Fruit fly (Drosophila melanogaster) whole organism, embryonic: Measurements from ENCODE around the gene Ada1-1.
A peak's percentile ranks its signal among the peaks of the same experiment; 100 is the strongest.

Source experiments
- ATbp ChIP-seq: fragments of 200-800 bp; sonication (Bioruptor generic); optimal IDR thresholded peaks from 2 replicates; lab custom pipeline; 2017; ENCODE audit warnings: missing biosample characterization, mild to moderate bottlenecking, missing genetic modification characterization, missing genetic modification reagents
- Ada2b ChIP-seq: fragments of 200-800 bp; sonication (Bioruptor generic); IDR thresholded peaks from 2 replicates; pipeline ENCODE4 v1.3.6; 2022; ENCODE audit warnings: missing biosample characterization, missing genetic modification characterization
- Asciz ChIP-seq: fragments of 200-800 bp; sonication (Bioruptor generic); optimal IDR thresholded peaks from 2 replicates; lab custom pipeline; 2017; ENCODE audit warnings: missing biosample characterization, mild to moderate bottlenecking, missing genetic modification characterization, missing genetic modification reagents
- Atf-2 ChIP-seq: fragments of 200-800 bp; sonication (Bioruptor generic); optimal IDR thresholded peaks from 2 replicates; lab custom pipeline; 2016; ENCODE audit warnings: missing biosample characterization, missing genetic modification characterization
- Awh ChIP-seq: fragments of 200-800 bp; sonication (Bioruptor generic); IDR thresholded peaks from 2 replicates; pipeline ENCODE4, ENCODE4 v1.3.6; 2022; ENCODE audit warnings: missing biosample characterization, missing genetic modification characterization
- Bteb2 ChIP-seq: fragments of 200-800 bp; sonication (Bioruptor generic); optimal IDR thresholded peaks from 2 replicates; lab custom pipeline; 2016; ENCODE audit warnings: missing biosample characterization, missing genetic modification characterization
- CG10462 ChIP-seq: fragments of 200-800 bp; sonication (Bioruptor generic); optimal IDR thresholded peaks from 2 replicates; lab custom pipeline; 2016; ENCODE audit warnings: missing biosample characterization, missing genetic modification characterization
- CG10565 ChIP-seq: fragments of 200-800 bp; sonication (Bioruptor generic); optimal IDR thresholded peaks from 3 replicates; lab custom pipeline; 2016; ENCODE audit warnings: missing biosample characterization, mild to moderate bottlenecking, missing genetic modification characterization
- CG12769 ChIP-seq: fragments of 200-800 bp; sonication (Bioruptor generic); optimal IDR thresholded peaks from 2 replicates; lab custom pipeline; 2019; ENCODE audit warnings: missing biosample characterization, mild to moderate bottlenecking, missing genetic modification characterization, moderate library complexity
- CG13287 ChIP-seq: fragments of 200-800 bp; sonication (Bioruptor generic); IDR thresholded peaks from 2 replicates; pipeline ENCODE4 v1.3.6; 2022; ENCODE audit warnings: missing biosample characterization, missing genetic modification characterization; ENCODE audit not compliant: partially characterized antibody
- CG13894 ChIP-seq: fragments of 200-800 bp; sonication (Bioruptor generic); optimal IDR thresholded peaks from 3 replicates; lab custom pipeline; 2018; ENCODE audit warnings: missing biosample characterization, mild to moderate bottlenecking, missing genetic modification characterization, moderate library complexity
- CG15269 ChIP-seq: fragments of 200-800 bp; sonication (Bioruptor generic); optimal IDR thresholded peaks from 2 replicates; lab custom pipeline; 2018; ENCODE audit warnings: missing biosample characterization, mild to moderate bottlenecking, missing genetic modification characterization, moderate library complexity
- CG1602 ChIP-seq: fragments of 200-800 bp; sonication (Bioruptor generic); optimal IDR thresholded peaks from 3 replicates; lab custom pipeline; 2016; ENCODE audit warnings: missing biosample characterization, missing genetic modification characterization
- CG1603 ChIP-seq: fragments of 200-800 bp; sonication (Bioruptor generic); optimal IDR thresholded peaks from 2 replicates; lab custom pipeline; 2019; ENCODE audit warnings: missing biosample characterization, mild to moderate bottlenecking, missing genetic modification characterization, moderate library complexity
- CG31441 ChIP-seq: fragments of 200-800 bp; sonication (Bioruptor generic); IDR thresholded peaks from 2 replicates; pipeline ENCODE4 v1.3.6; 2022; ENCODE audit warnings: missing biosample characterization, missing genetic modification characterization
- CG3847 ChIP-seq: fragments of 200-800 bp; sonication (Bioruptor generic); IDR thresholded peaks from 2 replicates; pipeline ENCODE4 v1.3.6; 2022; ENCODE audit warnings: missing biosample characterization, missing genetic modification characterization
- CG3995 ChIP-seq: fragments of 200-800 bp; sonication (Bioruptor generic); optimal IDR thresholded peaks from 3 replicates; lab custom pipeline; 2016; ENCODE audit warnings: missing biosample characterization, missing genetic modification characterization
- CG42726 ChIP-seq: fragments of 200-800 bp; sonication (Bioruptor generic); IDR thresholded peaks from 2 replicates; pipeline ENCODE4 v1.3.6; 2022; ENCODE audit warnings: missing biosample characterization, missing genetic modification characterization; ENCODE audit not compliant: partially characterized antibody
- CG5180 ChIP-seq: fragments of 200-800 bp; sonication (Bioruptor generic); optimal IDR thresholded peaks from 3 replicates; lab custom pipeline; 2017; ENCODE audit warnings: missing biosample characterization, missing genetic modification characterization, mild to moderate bottlenecking, moderate library complexity, missing genetic modification reagents
- CG6791 ChIP-seq: fragments of 200-800 bp; sonication (Bioruptor generic); IDR thresholded peaks from 3 replicates; pipeline ENCODE4 v1.3.6; 2022; ENCODE audit warnings: missing biosample characterization, missing genetic modification characterization; ENCODE audit not compliant: partially characterized antibody
- CTCF ChIP-seq: fragments of 200-800 bp; sonication (Bioruptor generic); optimal IDR thresholded peaks from 2 replicates; lab custom pipeline; 2017; ENCODE audit warnings: missing biosample characterization, mild to moderate bottlenecking, missing genetic modification characterization, moderate library complexity
- Dek ChIP-seq: fragments of 200-800 bp; sonication (Bioruptor generic); optimal IDR thresholded peaks from 3 replicates; lab custom pipeline; 2019; ENCODE audit warnings: missing biosample characterization, mild to moderate bottlenecking, missing genetic modification characterization, moderate library complexity
- Dip2 ChIP-seq: fragments of 200-800 bp; sonication (Bioruptor generic); IDR thresholded peaks from 2 replicates; pipeline ENCODE4 v1.3.6; 2022; ENCODE audit warnings: missing biosample characterization, missing genetic modification characterization
- E2f2 ChIP-seq: fragments of 200-800 bp; sonication (Bioruptor generic); IDR thresholded peaks from 2 replicates; pipeline ENCODE4 v1.3.6; 2022; ENCODE audit warnings: missing biosample characterization, missing genetic modification characterization
- Eip74EF ChIP-seq, 2 experiments: fragments of 200-800 bp in 1 of 2; fragments of >200 bp in 1 of 2; sonication (Bioruptor generic) in 1 of 2; optimal IDR thresholded peaks; 2 replicates each; lab custom pipeline; 2017 to 2019; ENCODE audit warnings: missing biosample characterization in 2 of 2, missing genetic modification characterization in 2 of 2, mild to moderate bottlenecking in 1 of 2, moderate library complexity in 1 of 2
- HLH54F ChIP-seq: fragments of 200-800 bp; sonication (Bioruptor generic); optimal IDR thresholded peaks from 3 replicates; lab custom pipeline; 2016; ENCODE audit warnings: missing biosample characterization, missing genetic modification characterization
- Lpt ChIP-seq: fragments of >200 bp; optimal IDR thresholded peaks from 2 replicates; lab custom pipeline; 2018; ENCODE audit warnings: missing biosample characterization, missing genetic modification characterization
- Med ChIP-seq: fragments of 200-800 bp; sonication (Bioruptor generic); peaks from one replicate; lab custom pipeline; 2016; ENCODE audit warnings: missing biosample characterization, missing genetic modification characterization, mild to moderate bottlenecking, inconsistent platforms, moderate library complexity
- PHDP ChIP-seq: fragments of 200-800 bp; sonication (Bioruptor generic); optimal IDR thresholded peaks from 3 replicates; lab custom pipeline; 2018; ENCODE audit warnings: missing biosample characterization, mild to moderate bottlenecking, missing genetic modification characterization, moderate library complexity
- aop ChIP-seq: fragments of 200-800 bp; sonication (Bioruptor generic); IDR thresholded peaks from 2 replicates; pipeline ENCODE4 v1.3.6; 2022; ENCODE audit warnings: missing biosample characterization, missing genetic modification characterization
- bab2 ChIP-seq: fragments of 200-800 bp; sonication (Bioruptor generic); optimal IDR thresholded peaks from 2 replicates; lab custom pipeline; 2016; ENCODE audit warnings: missing biosample characterization, missing genetic modification characterization
- chinmo ChIP-seq: fragments of 200-800 bp; sonication (Bioruptor generic); IDR thresholded peaks from 4 replicates; pipeline ENCODE4 v1.3.6; 2022; ENCODE audit warnings: missing biosample characterization, missing genetic modification characterization; ENCODE audit not compliant: partially characterized antibody
- ci ChIP-seq: fragments of 200-800 bp; sonication (Bioruptor generic); IDR thresholded peaks from 3 replicates; pipeline ENCODE4 v1.3.6; 2022; ENCODE audit warnings: missing biosample characterization, missing genetic modification characterization
- crc ChIP-seq: fragments of 200-800 bp; sonication (Bioruptor generic); optimal IDR thresholded peaks from 2 replicates; lab custom pipeline; 2016; ENCODE audit warnings: missing biosample characterization, missing genetic modification characterization
- dimm ChIP-seq: fragments of 200-800 bp; sonication (Bioruptor generic); IDR thresholded peaks from 2 replicates; pipeline ENCODE4 v1.3.6; 2022; ENCODE audit warnings: missing biosample characterization, missing genetic modification characterization
- emc ChIP-seq: fragments of 200-800 bp; sonication (Bioruptor generic); optimal IDR thresholded peaks from 2 replicates; lab custom pipeline; 2016; ENCODE audit warnings: missing biosample characterization, missing genetic modification characterization
- fu2 ChIP-seq: fragments of 200-800 bp; sonication (Bioruptor generic); optimal IDR thresholded peaks from 2 replicates; lab custom pipeline; 2016; ENCODE audit warnings: missing biosample characterization, missing genetic modification characterization
- grau ChIP-seq: fragments of 200-800 bp; optimal IDR thresholded peaks from 3 replicates; lab custom pipeline; 2019; ENCODE audit warnings: missing biosample characterization, mild to moderate bottlenecking, missing genetic modification characterization, moderate library complexity
- grn ChIP-seq: fragments of 200-800 bp; sonication (Bioruptor generic); optimal IDR thresholded peaks from 3 replicates; lab custom pipeline; 2017; ENCODE audit warnings: missing biosample characterization, missing genetic modification characterization
- kni ChIP-seq: fragments of 200-800 bp; sonication (Bioruptor generic); optimal IDR thresholded peaks from 3 replicates; lab custom pipeline; 2017; ENCODE audit warnings: mild to moderate bottlenecking, missing biosample characterization, missing genetic modification reagents, missing genetic modification characterization
- lilli ChIP-seq: fragments of 200-800 bp; sonication (Bioruptor generic); optimal IDR thresholded peaks from 3 replicates; lab custom pipeline; 2016; ENCODE audit warnings: missing biosample characterization, missing genetic modification characterization
- oc ChIP-seq: fragments of 200-800 bp; sonication (Bioruptor generic); optimal IDR thresholded peaks from 2 replicates; lab custom pipeline; 2018; ENCODE audit warnings: missing biosample characterization, mild to moderate bottlenecking, missing genetic modification characterization, moderate library complexity
- pho ChIP-seq: fragments of 200-800 bp; sonication (Bioruptor generic); optimal IDR thresholded peaks from 2 replicates; lab custom pipeline; 2016; ENCODE audit warnings: missing biosample characterization, missing genetic modification characterization
- sd ChIP-seq: fragments of 200-800 bp; sonication (Bioruptor generic); optimal IDR thresholded peaks from 3 replicates; lab custom pipeline; 2018; ENCODE audit warnings: missing biosample characterization, mild to moderate bottlenecking, missing genetic modification characterization, moderate library complexity
- sens ChIP-seq: fragments of 200-800 bp; sonication (Bioruptor generic); peaks from one replicate; lab custom pipeline; 2016; ENCODE audit warnings: missing biosample characterization, missing genetic modification characterization
- sna ChIP-seq: fragments of 200-800 bp; sonication (Bioruptor generic); IDR thresholded peaks from 2 replicates; pipeline ENCODE4 v1.3.6; 2022; ENCODE audit warnings: missing biosample characterization, missing genetic modification characterization; ENCODE audit not compliant: partially characterized antibody
- sqz ChIP-seq: fragments of 200-800 bp; sonication (Bioruptor generic); optimal IDR thresholded peaks from 3 replicates; lab custom pipeline; 2018; ENCODE audit warnings: missing biosample characterization, mild to moderate bottlenecking, missing genetic modification characterization
- ttk ChIP-seq: fragments of 200-800 bp; sonication (Bioruptor generic); IDR thresholded peaks from 2 replicates; pipeline ENCODE4 v2.1.2; 2022; ENCODE audit warnings: missing biosample characterization, missing genetic modification characterization
- vvl ChIP-seq: fragments of 200-800 bp; sonication (Bioruptor generic); IDR thresholded peaks from 2 replicates; pipeline ENCODE4 v1.3.6; 2022; ENCODE audit warnings: missing biosample characterization, missing genetic modification characterization

The Ada1-1 gene

DNA sequence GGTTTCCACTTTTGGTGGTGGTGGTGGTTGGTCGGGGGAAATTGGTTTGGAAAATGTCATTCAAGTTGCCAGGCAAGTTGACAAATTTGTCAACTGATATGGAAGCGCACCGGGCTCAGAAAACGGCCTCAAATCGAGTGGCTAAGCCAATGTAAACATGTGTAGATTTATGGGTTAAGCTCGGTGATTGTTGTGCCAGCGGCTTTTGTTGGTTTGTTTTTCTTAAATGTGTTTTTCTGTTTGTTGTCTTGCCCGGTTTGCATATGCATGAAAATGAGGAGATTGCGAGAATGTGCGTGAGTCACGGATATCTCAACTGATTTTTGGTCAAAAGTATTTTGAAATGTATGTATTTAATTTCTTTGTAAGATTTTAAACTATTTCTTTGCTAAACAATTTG is 35.7 kb upstream of the Ada1-1 start (continued):
- no peak for TF ChIP-seq grau
- TF ChIP-seq CG31441 (GFP tag; lab: Robert Waterston, UW): 0 out of 2 replicates have a peak, but pooled peaks have one; percentile 16
- TF ChIP-seq Eip74EF (GFP tag; optimal IDR thresholded peaks at IDR 0.05; lab: Kevin White, UChicago): peak in 1 of 2 experiments; percentile 25
- no peak for TF ChIP-seq Dek (tag; lab: Kevin White, UChicago)
- peak; percentile 29 for TF ChIP-seq kni (GFP tag; lab: Kevin White, UChicago)
- TF ChIP-seq ttk: no peak
- peak; percentile 56; the same call in 1 of the 2 replicates for TF ChIP-seq vvl (GFP tag; lab: Robert Waterston, UW)
- TF ChIP-seq CG10462 (GFP tag; lab: Kevin White, UChicago): no peak
- TF ChIP-seq E2f2 (GFP tag; lab: Robert Waterston, UW): no peak
- no peak for TF ChIP-seq Ada2b (GFP tag; lab: Robert Waterston, UW)
- TF ChIP-seq CG13287: no peak
- no peak for TF ChIP-seq CG42726 (GFP tag; lab: Robert Waterston, UW)
- no peak for TF ChIP-seq emc (GFP tag; lab: Kevin White, UChicago)
- no peak for TF ChIP-seq CG1603 (tag; lab: Kevin White, UChicago)
- TF ChIP-seq sna: no peak
- no peak for TF ChIP-seq Lpt
- TF ChIP-seq pho: no peak
- TF ChIP-seq CG15269 (tag; lab: Kevin White, UChicago): no peak
- TF ChIP-seq sens (GFP tag; lab: Kevin White, UChicago): peak; percentile 85
- no peak for TF ChIP-seq fu2 (GFP tag; lab: Kevin White, UChicago)
- no peak for TF ChIP-seq dimm (GFP tag; lab: Robert Waterston, UW)
- peak; percentile 17 for TF ChIP-seq Asciz
- TF ChIP-seq bab2 (GFP tag; lab: Kevin White, UChicago): no peak
- TF ChIP-seq crc (GFP tag; lab: Kevin White, UChicago): no peak
- TF ChIP-seq CG6791 (GFP tag; lab: Robert Waterston, UW): no peak
- TF ChIP-seq lilli (GFP tag; lab: Kevin White, UChicago): no peak
- TF ChIP-seq aop (GFP tag; lab: Robert Waterston, UW): no peak
- TF ChIP-seq CG10565: no peak
- TF ChIP-seq HLH54F (GFP tag; lab: Kevin White, UChicago): no peak
- TF ChIP-seq ATbp (GFP tag; lab: Kevin White, UChicago): peak; percentile 4
- TF ChIP-seq PHDP (tag; lab: Kevin White, UChicago): no peak
- TF ChIP-seq ci: 0 out of 3 replicates have a peak, but pooled peaks have one; percentile 28
- no peak for TF ChIP-seq Bteb2 (GFP tag; lab: Kevin White, UChicago)
- TF ChIP-seq CG3995 (GFP tag; lab: Kevin White, UChicago): no peak
- no peak for TF ChIP-seq CTCF (GFP tag; lab: Kevin White, UChicago)
- no peak for TF ChIP-seq CG1602 (GFP tag; lab: Kevin White, UChicago)
- TF ChIP-seq, all 482 proteins: peak for 13

DNA sequence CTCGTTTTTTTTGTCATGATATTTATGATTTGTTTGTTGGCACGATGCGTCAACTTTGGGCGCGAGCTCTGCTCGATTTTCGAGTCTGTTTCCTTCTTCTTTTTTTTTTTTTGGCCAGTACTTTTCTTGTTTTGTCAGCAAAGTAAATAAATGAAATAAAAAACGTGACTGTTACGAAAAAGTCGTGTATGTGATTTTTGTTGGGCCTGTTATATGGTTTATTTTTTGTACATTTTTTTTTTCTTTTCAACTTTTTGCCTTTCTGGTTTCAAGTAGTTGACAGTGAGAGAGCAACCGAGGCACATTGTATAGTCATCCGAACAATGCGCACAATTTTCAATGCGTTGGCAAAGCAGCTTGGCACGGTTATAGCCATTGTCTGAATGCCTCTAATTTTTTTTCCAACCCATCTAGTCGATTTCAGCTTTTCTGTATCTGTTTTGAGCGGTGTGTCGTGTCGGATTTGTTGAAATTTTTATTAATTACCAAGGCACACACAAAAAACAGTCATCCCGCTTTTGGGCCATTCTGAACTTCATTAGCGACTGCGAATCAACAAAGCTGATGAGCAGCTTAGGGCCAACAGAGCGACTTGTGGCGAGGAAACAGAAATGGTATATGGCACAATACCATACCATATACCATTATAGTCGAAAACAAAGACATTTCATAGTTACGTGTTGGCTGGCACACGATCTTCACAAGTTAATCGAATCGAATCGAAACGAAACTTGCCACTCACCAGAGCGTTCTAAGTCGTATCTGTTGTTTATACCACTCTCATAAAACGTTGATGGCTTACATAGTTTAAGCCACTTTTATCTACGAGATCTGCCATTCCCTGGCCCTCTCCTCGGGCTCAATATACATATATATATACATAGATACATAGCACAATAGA is 32.9 kb upstream of the Ada1-1 start:
- TF ChIP-seq CG1602 (GFP tag; lab: Kevin White, UChicago) (no peak), grn (GFP tag; lab: Kevin White, UChicago) (peak; percentile 0), CG13894 (tag; lab: Kevin White, UChicago) (peak; percentile 51), CG12769 (tag; lab: Kevin White, UChicago) (peak; percentile 42), CG3847 (GFP tag; lab: Robert Waterston, UW) (no peak), Awh (GFP tag; lab: Robert Waterston, UW) (peak; percentile 71), chinmo (GFP tag; lab: Robert Waterston, UW) (0 out of 4 replicates have a peak, but pooled peaks have one; percentile 39), CG15269 (tag; lab: Kevin White, UChicago) (peak; percentile 73), Dip2 (GFP tag; lab: Robert Waterston, UW) (no peak), Med (GFP tag; lab: Kevin White, UChicago) (peak; percentile 53), Asciz (no peak), CG5180 (no peak), Atf-2 (GFP tag; lab: Kevin White, UChicago) (no peak), sd (peak; percentile 5), sqz (GFP tag; lab: Kevin White, UChicago) (peak; percentile 15), oc (tag; lab: Kevin White, UChicago) (peak; percentile 39)
- TF ChIP-seq, all 482 proteins: peak for 10
